Worm (Caenorhabditis elegans) whole organism, L1 larva: ENCODE data around the gene W01B6.6.

Experiments used
- ceh-82 ChIP-seq, 3 experiments: fragments of 150-350 bp in 1 of 3; sonication (generic microtip) in 2 of 3; optimal IDR thresholded peaks; 2 replicates each; lab custom pipeline; 2014 to 2017; ENCODE audit warnings: missing biosample characterization in 3 of 3, missing genetic modification characterization in 3 of 3
- egl-27 ChIP-seq, 2 experiments: fragments of 150-350 bp in 1 of 2; sonication (generic microtip); optimal IDR thresholded peaks; 3 replicates each; lab custom pipeline; 2017 to 2018; ENCODE audit warnings: missing biosample characterization in 2 of 2, missing genetic modification characterization in 2 of 2, missing genetic modification reagents in 2 of 2
- fkh-8 ChIP-seq: sonication (generic microtip); optimal IDR thresholded peaks from 2 replicates; lab custom pipeline; 2016; ENCODE audit warnings: mild to moderate bottlenecking, missing genetic modification characterization, missing compliant biosample characterization
- jun-1 ChIP-seq: fragments of 150-350 bp; optimal IDR thresholded peaks from 2 replicates; lab custom pipeline; 2014; ENCODE audit warnings: missing biosample characterization, missing genetic modification reagents, missing genetic modification characterization
- lin-39 ChIP-seq: fragments of 150-350 bp; optimal IDR thresholded peaks from 2 replicates; lab custom pipeline; 2014; ENCODE audit warnings: missing biosample characterization, missing genetic modification reagents, missing genetic modification characterization
- nhr-20 ChIP-seq: sonication (generic microtip); optimal IDR thresholded peaks from 2 replicates; lab custom pipeline; 2016; ENCODE audit warnings: mild to moderate bottlenecking, missing genetic modification characterization, missing compliant biosample characterization
- nhr-71 ChIP-seq: sonication (generic microtip); optimal IDR thresholded peaks from 2 replicates; lab custom pipeline; 2016; ENCODE audit warnings: mild to moderate bottlenecking, missing genetic modification characterization, moderate library complexity, missing compliant biosample characterization
- sup-37 ChIP-seq: fragments of 200-800 bp; sonication (Bioruptor generic); optimal IDR thresholded peaks from 2 replicates; lab custom pipeline; 2018; ENCODE audit warnings: mild to moderate bottlenecking, missing genetic modification characterization, missing compliant biosample characterization
- unc-62 ChIP-seq: fragments of 150-350 bp; optimal IDR thresholded peaks from 2 replicates; lab custom pipeline; 2014; ENCODE audit warnings: missing biosample characterization, missing genetic modification reagents, missing genetic modification characterization
- unc-98 ChIP-seq: fragments of 200-800 bp; sonication (Bioruptor generic); IDR thresholded peaks from 2 replicates; pipeline ENCODE4 v1.3.6; 2022; ENCODE audit warnings: missing genetic modification characterization, missing compliant biosample characterization
- ztf-11 ChIP-seq, 2 experiments: sonication (generic microtip); optimal IDR thresholded peaks; 2 replicates each; lab custom pipeline; 2016 to 2017; ENCODE audit warnings: missing genetic modification characterization in 2 of 2, missing biosample characterization in 1 of 2, missing compliant biosample characterization in 1 of 2

DNA sequence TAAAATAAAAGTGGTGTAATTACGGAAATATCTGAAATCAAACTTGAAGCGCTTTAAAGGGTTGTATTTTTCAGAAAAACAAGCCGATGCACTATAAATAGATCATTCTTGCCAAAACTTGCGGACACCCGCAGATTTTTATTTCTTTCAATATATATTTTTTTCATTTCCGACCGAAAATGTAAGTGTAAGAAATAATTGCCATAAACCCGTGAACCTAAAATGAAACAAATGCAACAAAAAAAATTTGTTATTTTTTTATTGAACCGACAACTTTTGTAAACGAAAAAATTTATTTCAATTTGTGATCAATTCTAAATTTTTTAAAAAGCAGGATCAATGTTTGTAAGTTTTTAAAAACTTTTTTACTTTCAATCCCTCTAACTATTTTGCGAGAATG, at the start of gene W01B6.6:
- TF ChIP-seq jun-1 (tag; lab: Kevin White, UChicago) (no peak), ztf-11 (tag; optimal IDR thresholded peaks at IDR 0.05; lab: Kevin White, UChicago) (no peak), unc-98 (GFP tag; lab: Robert Waterston, UW) (no peak), ceh-82 (tag; optimal IDR thresholded peaks at IDR 0.05; lab: Kevin White, UChicago) (no peak), unc-62 (no peak), lin-39 (tag; lab: Kevin White, UChicago) (no peak), fkh-8 (no peak), nhr-20 (tag; lab: Kevin White, UChicago) (no peak), egl-27 (tag; optimal IDR thresholded peaks at IDR 0.05; lab: Kevin White, UChicago) (no peak), sup-37 (GFP tag; lab: Kevin White, UChicago) (no peak), nhr-71 (tag; lab: Kevin White, UChicago) (no peak)
